Worm (Caenorhabditis elegans): Measurements from ENCODE around the gene T24D5.6.

T24D5.6 gene

DNA sequence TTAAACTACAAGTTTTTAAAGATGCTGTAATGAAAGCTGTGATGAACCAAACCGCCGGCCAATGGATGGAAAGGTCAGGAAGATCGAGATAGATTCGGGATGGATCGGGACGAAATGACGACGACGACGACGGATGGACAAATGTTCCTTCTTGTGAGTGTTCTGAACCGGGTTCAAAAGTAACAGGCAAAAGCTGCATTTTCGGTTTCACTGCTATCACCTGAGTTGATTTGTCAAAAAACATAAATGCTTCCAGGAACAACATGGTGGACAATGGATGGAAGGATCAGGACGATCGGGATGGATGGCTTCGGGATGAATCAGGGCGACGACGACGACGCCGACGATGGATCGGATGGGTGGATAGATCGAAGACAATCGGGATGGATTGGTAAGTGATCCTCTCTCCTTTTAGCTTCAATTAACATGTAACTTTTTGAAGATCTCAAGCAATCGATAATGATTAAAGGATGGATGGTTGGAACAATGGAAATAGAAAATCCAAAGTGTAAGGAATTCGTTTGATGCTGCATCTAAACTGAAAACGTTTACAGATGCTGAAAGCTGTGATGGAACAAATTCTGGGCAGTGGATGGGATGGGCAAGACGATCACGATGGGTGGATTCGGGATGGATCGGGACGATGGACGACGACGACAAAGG is at the start of gene T24D5.6, which contains the start of gene R09A8.9:
T24D5.6 (plus strand) TSS at position 301 of the 663 bp plus-strand sequence.
R09A8.9 (plus strand) TSS at position 613 of the 663 bp plus-strand sequence.
- no peak for TF ChIP-seq efl-3 (GFP tag; optimal IDR thresholded peaks at IDR 0.05)
- no peak for TF ChIP-seq egl-13 (tag; optimal IDR thresholded peaks at IDR 0.05)
- no peak for TF ChIP-seq nhr-19 (GFP tag; conservative IDR thresholded peaks at IDR 0.05)
- no peak for TF ChIP-seq sox-4 (tag; optimal IDR thresholded peaks at IDR 0.05)
- no peak for TF ChIP-seq C16A3.4 (tag; optimal IDR thresholded peaks at IDR 0.05)
- no peak for TF ChIP-seq F16B12.6 (tag; optimal IDR thresholded peaks at IDR 0.05)
- TF ChIP-seq ceh-88 (GFP tag; IDR thresholded peaks at IDR 0.05): no peak
- TF ChIP-seq tbx-2 (tag; optimal IDR thresholded peaks at IDR 0.05): no peak
- no peak for TF ChIP-seq vab-15 (tag; optimal IDR thresholded peaks at IDR 0.05)
- TF ChIP-seq fos-1 (tag; optimal IDR thresholded peaks at IDR 0.05): no peak
- TF ChIP-seq irx-1 (tag; optimal IDR thresholded peaks at IDR 0.05): no peak
- no peak for TF ChIP-seq snpc-4 (tag; optimal IDR thresholded peaks at IDR 0.05)
- no peak for TF ChIP-seq nhr-47 (tag; optimal IDR thresholded peaks at IDR 0.05)
- no peak for TF ChIP-seq lin-14 (GFP tag; optimal IDR thresholded peaks at IDR 0.05)

DNA sequence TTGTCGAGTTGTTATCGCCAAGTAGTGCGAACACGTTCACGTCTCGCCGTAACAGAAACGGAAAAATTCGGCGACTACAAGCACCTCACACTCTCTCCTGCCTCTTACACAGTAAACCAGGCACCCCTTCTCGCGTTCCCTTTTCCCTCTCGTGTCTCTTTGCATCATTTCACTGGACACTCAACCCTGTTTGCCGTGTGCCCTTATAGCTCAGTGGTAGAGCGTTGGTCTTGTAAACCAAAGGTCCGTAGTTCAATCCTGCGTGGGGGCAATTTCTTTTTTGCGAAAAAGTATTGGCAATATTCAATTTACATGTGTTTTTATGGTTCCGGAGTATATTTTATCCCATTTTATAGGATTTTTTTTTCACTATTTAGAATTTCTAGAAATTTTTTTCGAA is 39.8 kb upstream of the T24D5.6 start:
- TF ChIP-seq elt-3 (tag; optimal IDR thresholded peaks at IDR 0.05) (peak in 1 of 6 experiments; percentile 53), lsy-2 (tag; optimal IDR thresholded peaks at IDR 0.05) (peak; percentile 42 to 43), zip-4 (GFP tag; optimal IDR thresholded peaks at IDR 0.05) (peak; percentile 39), sox-4 (tag; optimal IDR thresholded peaks at IDR 0.05) (peak; percentile 10), fkh-10 (GFP tag; optimal IDR thresholded peaks at IDR 0.05) (peak; percentile 56), pqm-1 (tag; optimal IDR thresholded peaks at IDR 0.05) (no peak), rnt-1 (tag; optimal IDR thresholded peaks at IDR 0.05) (peak; percentile 77), efl-1 (optimal IDR thresholded peaks at IDR 0.05) (peak; percentile 28 to 36), efl-1 (GFP tag; optimal IDR thresholded peaks at IDR 0.05 in 1 of 2) (peak in 1 of 2 experiments; percentile 95), jun-1 (tag; optimal IDR thresholded peaks at IDR 0.05) (peak; percentile 70), unc-86 (tag; optimal IDR thresholded peaks at IDR 0.05) (peak; percentile 60), nhr-28 (tag; optimal IDR thresholded peaks at IDR 0.05) (no peak), swsn-7 (tag; optimal IDR thresholded peaks at IDR 0.05) (peak; percentile 75), C16A3.4 (tag; optimal IDR thresholded peaks at IDR 0.05) (peak; percentile 74), lin-39 (tag; optimal IDR thresholded peaks at IDR 0.05) (no peak), dpl-1 (GFP tag; optimal IDR thresholded peaks at IDR 0.05) (peak in 1 of 3 experiments; percentile 25), nhr-77 (tag; optimal IDR thresholded peaks at IDR 0.05) (peak; percentile 10), xbp-1 (tag; optimal IDR thresholded peaks at IDR 0.05) (peak; percentile 61), mep-1 (tag; optimal IDR thresholded peaks at IDR 0.05) (peak; percentile 83), nhr-71 (tag; optimal IDR thresholded peaks at IDR 0.05) (peak; percentile 76), nhr-20 (tag; optimal IDR thresholded peaks at IDR 0.05) (peak; percentile 79), ceh-90 (tag; optimal IDR thresholded peaks at IDR 0.05) (no peak), nhr-90 (tag; optimal IDR thresholded peaks at IDR 0.05; ENCODE audit: poor library complexity) (peak; percentile 73), tbx-2 (tag; optimal IDR thresholded peaks at IDR 0.05) (peak; percentile 68), nhr-47 (tag; optimal IDR thresholded peaks at IDR 0.05) (peak; percentile 80), mab-9 (GFP tag; IDR thresholded peaks at IDR 0.05) (peak; percentile 13; the same call in 1 of the 2 replicates), fos-1 (tag; optimal IDR thresholded peaks at IDR 0.05) (peak; percentile 38), ceh-63 (GFP tag; optimal IDR thresholded peaks at IDR 0.05) (no peak), nhr-19 (GFP tag; conservative IDR thresholded peaks at IDR 0.05) (peak; percentile 77), nhr-85 (tag) (peak; percentile 66), ceh-8 (GFP tag; optimal IDR thresholded peaks at IDR 0.05) (peak; percentile 41), snpc-4 (tag; optimal IDR thresholded peaks at IDR 0.05) (peak; percentile 18), blmp-1 (tag; optimal IDR thresholded peaks at IDR 0.05) (peak; percentile 42), ces-1 (GFP tag; optimal IDR thresholded peaks at IDR 0.05) (no peak), nhr-84 (tag; optimal IDR thresholded peaks at IDR 0.05) (no peak), tlp-1 (tag; optimal IDR thresholded peaks at IDR 0.05) (no peak), ceh-88 (GFP tag; IDR thresholded peaks at IDR 0.05) (no peak), egl-13 (tag; optimal IDR thresholded peaks at IDR 0.05) (peak; percentile 54), skn-1 (tag; optimal IDR thresholded peaks at IDR 0.05) (peak; percentile 36), pag-3 (tag; optimal IDR thresholded peaks at IDR 0.05; ENCODE audit: borderline replicate concordance, insufficient read depth) (no peak), ztf-11 (tag; optimal IDR thresholded peaks at IDR 0.05) (peak in 1 of 2 experiments; percentile 48), unc-98 (GFP tag; IDR thresholded peaks at IDR 0.05) (no peak), pax-3 (tag; optimal IDR thresholded peaks at IDR 0.05) (peak; percentile 6)
